Worm (Caenorhabditis elegans) whole organism, mixed stage, embryonic: Measurements from ENCODE around the gene F23B12.4.
A peak's percentile ranks its signal among the peaks of the same experiment; 100 is the strongest.

Source experiments
- M03D4.4 ChIP-seq: sonication (generic microtip); optimal IDR thresholded peaks from 2 replicates; lab custom pipeline; 2017; ENCODE audit warnings: mild to moderate bottlenecking, missing genetic modification characterization, missing compliant biosample characterization
- bed-3 ChIP-seq: fragments of 200-800 bp; sonication (Bioruptor generic); optimal IDR thresholded peaks from 3 replicates; lab custom pipeline; 2018; ENCODE audit warnings: mild to moderate bottlenecking, missing genetic modification characterization, moderate library complexity, missing compliant biosample characterization
- blmp-1 ChIP-seq: fragments of 150-350 bp; optimal IDR thresholded peaks from 2 replicates; lab custom pipeline; 2014; ENCODE audit warnings: missing biosample characterization, missing genetic modification characterization
- ceh-39 ChIP-seq: fragments of 150-350 bp; optimal IDR thresholded peaks from 2 replicates; lab custom pipeline; 2014; ENCODE audit warnings: missing biosample characterization, missing genetic modification characterization
- ceh-43 ChIP-seq: fragments of 200-800 bp; sonication (Bioruptor generic); optimal IDR thresholded peaks from 2 replicates; lab custom pipeline; 2018; ENCODE audit warnings: mild to moderate bottlenecking, missing genetic modification characterization, moderate library complexity, missing compliant biosample characterization
- ceh-83 ChIP-seq: fragments of 200-800 bp; sonication (Bioruptor generic); optimal IDR thresholded peaks from 2 replicates; lab custom pipeline; 2018; ENCODE audit warnings: mild to moderate bottlenecking, missing genetic modification characterization, missing compliant biosample characterization
- ces-1 ChIP-seq: fragments of 150-350 bp; optimal IDR thresholded peaks from 2 replicates; lab custom pipeline; 2014; ENCODE audit warnings: missing biosample characterization, missing genetic modification reagents, missing genetic modification characterization
- cnd-1 ChIP-seq: fragments of 200-800 bp; sonication (Bioruptor generic); optimal IDR thresholded peaks from 2 replicates; lab custom pipeline; 2018; ENCODE audit warnings: mild to moderate bottlenecking, missing genetic modification characterization, missing compliant biosample characterization
- drap-1 ChIP-seq: fragments of 200-800 bp; sonication (Bioruptor generic); optimal IDR thresholded peaks from 3 replicates; lab custom pipeline; 2018; ENCODE audit warnings: mild to moderate bottlenecking, missing genetic modification characterization, missing compliant biosample characterization
- elt-1 ChIP-seq: sonication (generic microtip); optimal IDR thresholded peaks from 2 replicates; lab custom pipeline; 2017; ENCODE audit warnings: missing genetic modification characterization, mild to moderate bottlenecking, missing compliant biosample characterization, antibody characterized with exemption, moderate library complexity, borderline replicate concordance; ENCODE audit not compliant: insufficient read depth
- elt-3 ChIP-seq: fragments of 150-350 bp; optimal IDR thresholded peaks from 2 replicates; lab custom pipeline; 2014; ENCODE audit warnings: missing biosample characterization, missing genetic modification characterization
- ham-2 ChIP-seq: fragments of 200-800 bp; sonication (Bioruptor generic); optimal IDR thresholded peaks from 2 replicates; lab custom pipeline; 2018; ENCODE audit warnings: mild to moderate bottlenecking, missing genetic modification characterization, missing compliant biosample characterization
- hlh-1 ChIP-seq: fragments of 150-350 bp; optimal IDR thresholded peaks from 2 replicates; lab custom pipeline; 2014; ENCODE audit warnings: missing biosample characterization, missing genetic modification reagents, missing genetic modification characterization
- lin-13 ChIP-seq: fragments of 150-350 bp; optimal IDR thresholded peaks from 2 replicates; lab custom pipeline; 2014; ENCODE audit warnings: missing biosample characterization, missing genetic modification characterization
- lin-32 ChIP-seq: fragments of 200-800 bp; sonication (Bioruptor generic); optimal IDR thresholded peaks from 2 replicates; lab custom pipeline; 2018; ENCODE audit warnings: mild to moderate bottlenecking, missing genetic modification characterization, missing compliant biosample characterization
- lsy-2 ChIP-seq: fragments of 150-350 bp; optimal IDR thresholded peaks from 2 replicates; lab custom pipeline; 2014; ENCODE audit warnings: missing biosample characterization, missing genetic modification characterization
- mep-1 ChIP-seq: fragments of 150-350 bp; optimal IDR thresholded peaks from 2 replicates; lab custom pipeline; 2017; ENCODE audit warnings: missing biosample characterization, missing genetic modification reagents, missing genetic modification characterization, inconsistent platforms
- mls-2 ChIP-seq: sonication (generic microtip); optimal IDR thresholded peaks from 2 replicates; lab custom pipeline; 2016; ENCODE audit warnings: mild to moderate bottlenecking, missing genetic modification characterization, moderate library complexity, missing compliant biosample characterization
- nhr-12 ChIP-seq: fragments of 150-350 bp; optimal IDR thresholded peaks from 2 replicates; lab custom pipeline; 2014; ENCODE audit warnings: missing biosample characterization, missing genetic modification characterization
- nhr-2 ChIP-seq: fragments of 150-350 bp; optimal IDR thresholded peaks from 2 replicates; lab custom pipeline; 2014; ENCODE audit warnings: missing biosample characterization, missing genetic modification characterization
- nhr-237 ChIP-seq: fragments of 150-350 bp; optimal IDR thresholded peaks from 2 replicates; lab custom pipeline; 2014; ENCODE audit warnings: missing biosample characterization, missing genetic modification characterization
- nhr-28 ChIP-seq: fragments of 150-350 bp; optimal IDR thresholded peaks from 2 replicates; lab custom pipeline; 2014; ENCODE audit warnings: missing biosample characterization, missing genetic modification characterization
- pha-4 ChIP-seq: fragments of 150-350 bp; optimal IDR thresholded peaks from 2 replicates; lab custom pipeline; 2018; ENCODE audit warnings: missing biosample characterization, missing genetic modification reagents, missing genetic modification characterization
- sem-2 ChIP-seq: fragments of 200-800 bp; sonication (Bioruptor generic); optimal IDR thresholded peaks from 2 replicates; lab custom pipeline; 2018; ENCODE audit warnings: mild to moderate bottlenecking, missing genetic modification characterization, missing compliant biosample characterization
- snpc-4 ChIP-seq: fragments of 150-350 bp; optimal IDR thresholded peaks from 2 replicates; lab custom pipeline; 2014; ENCODE audit warnings: missing biosample characterization, missing genetic modification characterization
- sptf-1 ChIP-seq: sonication (generic microtip); optimal IDR thresholded peaks from 2 replicates; lab custom pipeline; 2017; ENCODE audit warnings: mild to moderate bottlenecking, missing genetic modification characterization, moderate library complexity, missing compliant biosample characterization
- tbx-8 ChIP-seq: fragments of 200-800 bp; sonication (Bioruptor generic); optimal IDR thresholded peaks from 2 replicates; lab custom pipeline; 2018; ENCODE audit warnings: mild to moderate bottlenecking, missing genetic modification characterization, moderate library complexity, missing compliant biosample characterization
- unc-120 ChIP-seq: sonication (generic microtip); optimal IDR thresholded peaks from 2 replicates; lab custom pipeline; 2017; ENCODE audit warnings: missing genetic modification characterization, missing compliant biosample characterization; ENCODE audit not compliant: poor library complexity, severe bottlenecking
- unc-39 ChIP-seq: fragments of 150-350 bp; optimal IDR thresholded peaks from 2 replicates; lab custom pipeline; 2014; ENCODE audit warnings: missing biosample characterization, missing genetic modification characterization
- unc-62 ChIP-seq: fragments of 150-350 bp; optimal IDR thresholded peaks from 2 replicates; lab custom pipeline; 2014; ENCODE audit warnings: missing biosample characterization, missing genetic modification reagents, missing genetic modification characterization
- zip-8 ChIP-seq: fragments of 150-350 bp; optimal IDR thresholded peaks from 2 replicates; lab custom pipeline; 2014; ENCODE audit warnings: missing biosample characterization, missing genetic modification characterization
- ztf-11 ChIP-seq: fragments of 150-350 bp; optimal IDR thresholded peaks from 2 replicates; lab custom pipeline; 2014; ENCODE audit warnings: missing biosample characterization, missing genetic modification characterization

The F23B12.4 gene

DNA sequence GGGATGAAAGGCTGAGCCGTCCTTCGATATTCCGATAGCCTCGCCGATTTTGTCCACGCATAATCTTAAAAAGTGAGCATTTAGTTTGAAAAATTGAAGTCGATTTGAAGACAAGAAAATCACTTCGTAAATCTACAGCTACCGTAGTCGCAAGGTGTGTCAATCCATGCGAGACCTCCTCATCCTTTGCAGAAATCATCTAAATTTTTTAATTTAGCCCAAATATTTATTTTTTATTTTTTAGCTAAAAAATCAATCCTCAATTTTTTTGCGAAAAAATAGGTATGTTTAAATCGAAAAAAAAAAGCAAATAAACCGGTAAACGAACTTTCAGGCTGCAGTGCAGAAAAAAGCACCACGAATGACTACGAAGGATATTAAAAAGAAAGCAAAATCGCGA is 23.2 kb upstream of the F23B12.4 start, which contains the start of the genes nxf-2 and set-31:
Gene nxf-2, minus strand, starts transcription at position 101 of the 400 bp plus-strand sequence.
Gene set-31, plus strand, starts transcription at position 169 of the 400 bp plus-strand sequence.
- no peak for TF ChIP-seq drap-1
- TF ChIP-seq unc-39, result no peak
- TF ChIP-seq lsy-2, result no peak
- TF ChIP-seq pha-4 (tag; lab: Kevin White, UChicago), result no peak
- TF ChIP-seq cnd-1 (tag; lab: Kevin White, UChicago), result no peak
- TF ChIP-seq nhr-12, result no peak
- TF ChIP-seq elt-3, result no peak
- TF ChIP-seq ztf-11 (tag; lab: Kevin White, UChicago), result no peak
- TF ChIP-seq nhr-237 (tag; lab: Kevin White, UChicago), result no peak

DNA sequence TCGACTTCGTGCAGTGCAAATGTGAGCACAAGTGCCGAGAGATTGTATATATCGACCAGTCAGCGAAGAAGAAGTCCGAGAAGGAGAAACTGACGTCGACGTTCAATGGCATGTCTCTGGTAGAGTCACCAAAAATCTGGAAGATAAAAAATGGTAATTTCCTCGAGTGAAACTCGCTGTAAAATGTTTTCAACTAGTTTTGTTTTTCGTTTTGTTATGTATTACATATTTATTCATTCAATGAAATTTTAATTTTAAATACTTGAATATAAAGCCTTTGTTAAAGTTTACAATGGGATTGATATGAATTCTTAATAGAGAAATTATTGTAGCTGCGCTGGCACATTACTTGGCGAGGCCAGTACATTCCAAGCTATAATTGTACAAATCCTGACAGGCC is 21.1 kb upstream of the F23B12.4 start:
- TF ChIP-seq cnd-1 (tag; lab: Kevin White, UChicago), result no peak
- TF ChIP-seq M03D4.4 (tag; lab: Kevin White, UChicago), result no peak
- no peak for TF ChIP-seq nhr-12
- no peak for TF ChIP-seq bed-3 (GFP tag; lab: Kevin White, UChicago)
- TF ChIP-seq ham-2 (GFP tag; lab: Kevin White, UChicago), result no peak
- TF ChIP-seq ceh-43, result no peak
- no peak for TF ChIP-seq pha-4 (tag; lab: Kevin White, UChicago)
- TF ChIP-seq nhr-28 (tag; lab: Kevin White, UChicago), result no peak
- TF ChIP-seq lin-32 (GFP tag; lab: Kevin White, UChicago), result no peak
- no peak for TF ChIP-seq zip-8 (tag; lab: Kevin White, UChicago)
- TF ChIP-seq sem-2, result no peak
- no peak for TF ChIP-seq elt-3
- no peak for TF ChIP-seq nhr-2
- TF ChIP-seq ceh-39 (tag; lab: Kevin White, UChicago), result no peak
- TF ChIP-seq sptf-1, result no peak

DNA sequence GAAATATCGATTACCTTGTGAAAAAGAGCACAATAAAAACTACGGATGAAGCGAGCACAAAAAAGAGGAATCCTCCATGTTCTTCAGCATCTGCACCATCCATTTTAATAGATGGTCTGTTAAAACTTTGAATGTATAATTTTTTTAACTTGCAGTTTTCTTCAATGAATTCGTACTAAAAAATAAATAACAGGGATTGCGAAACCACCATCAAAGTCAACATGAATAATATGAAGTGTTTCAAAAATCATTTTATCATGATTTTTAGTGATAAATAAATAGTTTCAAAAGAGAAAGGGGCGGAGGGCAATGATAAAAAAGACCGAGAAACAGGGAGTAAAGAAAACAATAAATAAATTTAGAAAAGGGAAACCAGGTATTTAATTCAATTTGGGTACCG is 19.6 kb upstream of the F23B12.4 start, which contains the start of gene dhs-22:
Gene dhs-22, minus strand, starts transcription at position 116 of the 400 bp plus-strand sequence.
- TF ChIP-seq mls-2 (tag; lab: Kevin White, UChicago) (no peak), lin-13 (tag; lab: Kevin White, UChicago) (no peak), nhr-12 (no peak), bed-3 (GFP tag; lab: Kevin White, UChicago) (no peak), unc-62 (GFP tag; lab: Kevin White, UChicago) (no peak), elt-3 (no peak), blmp-1 (tag; lab: Kevin White, UChicago) (no peak), lsy-2 (no peak), elt-1 (tag; lab: Kevin White, UChicago) (no peak), sem-2 (no peak)

DNA sequence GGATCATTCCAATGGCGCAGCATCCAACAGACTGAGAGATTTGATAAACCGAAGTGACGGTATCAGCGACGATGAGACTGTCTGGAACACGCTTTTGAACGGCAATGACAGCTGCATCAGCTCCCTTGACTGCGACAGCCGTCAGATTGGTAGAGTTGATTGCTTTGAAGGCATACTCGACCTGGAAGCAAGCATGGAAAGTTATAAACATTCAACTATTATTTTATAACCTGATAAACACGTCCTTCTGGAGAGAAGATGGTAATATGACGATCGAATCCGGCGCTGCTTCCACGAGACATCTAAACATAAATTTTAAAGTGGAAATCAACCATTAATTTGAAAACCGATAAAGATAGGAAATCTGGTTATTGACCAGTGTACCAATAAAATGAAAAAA is 18.6 kb upstream of the F23B12.4 start, which contains the start of gene pas-1:
Gene pas-1, minus strand, starts transcription at position 302 of the 400 bp plus-strand sequence.
- TF ChIP-seq nhr-237 (tag; lab: Kevin White, UChicago) (no peak), cnd-1 (tag; lab: Kevin White, UChicago) (no peak), unc-62 (GFP tag; lab: Kevin White, UChicago) (no peak), sem-2 (no peak), lsy-2 (no peak), bed-3 (GFP tag; lab: Kevin White, UChicago) (no peak), zip-8 (tag; lab: Kevin White, UChicago) (no peak), hlh-1 (no peak), ham-2 (GFP tag; lab: Kevin White, UChicago) (no peak), mep-1 (tag; lab: Kevin White, UChicago) (no peak), ceh-83 (GFP tag; lab: Kevin White, UChicago) (no peak), unc-120 (tag; lab: Kevin White, UChicago) (no peak), ceh-39 (tag; lab: Kevin White, UChicago) (no peak), tbx-8 (GFP tag; lab: Kevin White, UChicago) (no peak), snpc-4 (tag; lab: Kevin White, UChicago) (no peak), nhr-12 (no peak)

DNA sequence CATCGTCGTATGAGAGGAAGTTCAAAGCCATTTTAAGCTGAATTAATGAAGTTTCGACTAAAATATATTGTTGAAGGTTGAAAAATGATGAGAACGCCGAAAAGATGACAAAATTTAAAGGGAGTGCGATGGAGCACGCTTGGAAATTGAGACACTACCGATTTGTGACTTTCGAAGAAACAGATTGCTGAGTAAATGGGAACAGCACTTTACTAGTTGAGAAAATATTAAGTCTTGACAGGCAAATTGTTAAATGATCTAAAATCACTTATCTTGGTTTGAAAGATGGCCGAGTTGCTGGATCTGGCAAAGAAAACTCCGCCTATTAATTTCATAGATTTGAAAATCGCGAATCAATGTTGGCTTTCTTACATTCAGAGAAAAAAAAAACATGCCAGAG is 17.7 kb upstream of the F23B12.4 start, which contains the start of gene rpoa-12:
Gene rpoa-12, minus strand, starts transcription at position 37 of the 400 bp plus-strand sequence.
- TF ChIP-seq hlh-1 (no peak), ceh-39 (tag; lab: Kevin White, UChicago) (no peak), ces-1 (peak; percentile 41), cnd-1 (tag; lab: Kevin White, UChicago) (no peak), nhr-237 (tag; lab: Kevin White, UChicago) (peak; percentile 16), drap-1 (peak; percentile 69), nhr-12 (no peak), mep-1 (tag; lab: Kevin White, UChicago) (peak; percentile 21)
- TF ChIP-seq, all 35 proteins: peak for 4
